Fruit fly (Drosophila melanogaster) whole organism, adult: ENCODE measurements around the gene aos.

ENCODE experiments used
- CG11617 ChIP-seq: fragments of 200-800 bp; sonication (Bioruptor generic); optimal IDR thresholded peaks from 2 replicates; lab custom pipeline; 2017; ENCODE audit warnings: mild to moderate bottlenecking, missing biosample characterization, missing genetic modification reagents, missing genetic modification characterization
- CG12768 ChIP-seq: fragments of 200-800 bp; sonication (Bioruptor generic); optimal IDR thresholded peaks from 2 replicates; lab custom pipeline; 2017; ENCODE audit warnings: missing biosample characterization, missing genetic modification characterization, mild to moderate bottlenecking, moderate library complexity, missing genetic modification reagents
- CG14711 ChIP-seq: fragments of 200-800 bp; sonication (Bioruptor generic); optimal IDR thresholded peaks from 2 replicates; lab custom pipeline; 2018; ENCODE audit warnings: missing biosample characterization, mild to moderate bottlenecking, missing genetic modification characterization, moderate library complexity
- CG1620 ChIP-seq: fragments of 200-800 bp; sonication (Bioruptor generic); optimal IDR thresholded peaks from 2 replicates; lab custom pipeline; 2016; ENCODE audit warnings: missing biosample characterization, missing genetic modification characterization
- CG33017 ChIP-seq: fragments of 200-800 bp; sonication (Bioruptor generic); optimal IDR thresholded peaks from 2 replicates; lab custom pipeline; 2018; ENCODE audit warnings: missing biosample characterization, mild to moderate bottlenecking, missing genetic modification characterization, moderate library complexity
- CG5204 ChIP-seq: fragments of 200-800 bp; sonication (Bioruptor generic); optimal IDR thresholded peaks from 2 replicates; lab custom pipeline; 2016; ENCODE audit warnings: missing biosample characterization, missing genetic modification characterization
- CG7045 ChIP-seq: fragments of 200-800 bp; sonication (Bioruptor generic); optimal IDR thresholded peaks from 2 replicates; lab custom pipeline; 2017; ENCODE audit warnings: missing biosample characterization, mild to moderate bottlenecking, missing genetic modification characterization
- CG7101 ChIP-seq: fragments of 200-800 bp; sonication (Bioruptor generic); optimal IDR thresholded peaks from 2 replicates; lab custom pipeline; 2018; ENCODE audit warnings: missing biosample characterization, mild to moderate bottlenecking, missing genetic modification characterization, moderate library complexity
- Clk ChIP-seq: fragments of 200-800 bp; sonication (Bioruptor generic); optimal IDR thresholded peaks from 2 replicates; lab custom pipeline; 2017; ENCODE audit warnings: missing biosample characterization, missing genetic modification characterization
- Crg-1 ChIP-seq: fragments of 200-800 bp; sonication (Bioruptor generic); optimal IDR thresholded peaks from 2 replicates; lab custom pipeline; 2016; ENCODE audit warnings: missing biosample characterization, missing genetic modification characterization
- Hr96 ChIP-seq: fragments of 200-800 bp; sonication (Bioruptor generic); optimal IDR thresholded peaks from 2 replicates; lab custom pipeline; 2016; ENCODE audit warnings: missing biosample characterization, missing genetic modification characterization
- Mnt ChIP-seq: fragments of 200-800 bp; sonication (Bioruptor generic); optimal IDR thresholded peaks from 2 replicates; lab custom pipeline; 2016; ENCODE audit warnings: missing biosample characterization, mild to moderate bottlenecking, missing genetic modification characterization
- bab1 ChIP-seq: fragments of 200-800 bp; sonication (Bioruptor generic); optimal IDR thresholded peaks from 3 replicates; lab custom pipeline; 2019; ENCODE audit warnings: missing biosample characterization, mild to moderate bottlenecking, missing genetic modification characterization, moderate library complexity
- cic ChIP-seq: fragments of 200-800 bp; sonication (Bioruptor generic); optimal IDR thresholded peaks from 2 replicates; lab custom pipeline; 2017; ENCODE audit warnings: missing biosample characterization, mild to moderate bottlenecking, missing genetic modification characterization, moderate library complexity
- cnc ChIP-seq, 2 experiments: fragments of >200 bp; optimal IDR thresholded peaks; 2 replicates each; lab custom pipeline; 2017
- kay ChIP-seq: fragments of 200-800 bp; sonication (Bioruptor generic); peaks from one replicate; lab custom pipeline; 2016; ENCODE audit warnings: missing biosample characterization, missing genetic modification characterization, borderline replicate concordance
- ovo ChIP-seq: fragments of 200-800 bp; sonication (Bioruptor generic); optimal IDR thresholded peaks from 2 replicates; lab custom pipeline; 2016; ENCODE audit warnings: missing biosample characterization, missing genetic modification characterization
- pad ChIP-seq: fragments of 200-800 bp; sonication (Bioruptor generic); optimal IDR thresholded peaks from 3 replicates; lab custom pipeline; 2017; ENCODE audit warnings: missing biosample characterization, missing genetic modification characterization, mild to moderate bottlenecking, moderate library complexity, missing genetic modification reagents
- tj ChIP-seq: fragments of 200-800 bp; sonication (Bioruptor generic); optimal IDR thresholded peaks from 3 replicates; lab custom pipeline; 2017; ENCODE audit warnings: missing biosample characterization, mild to moderate bottlenecking, missing genetic modification characterization, moderate library complexity
- toe ChIP-seq: fragments of 200-800 bp; sonication (Bioruptor generic); optimal IDR thresholded peaks from 2 replicates; lab custom pipeline; 2016; ENCODE audit warnings: missing biosample characterization, missing genetic modification characterization

Gene aos

DNA sequence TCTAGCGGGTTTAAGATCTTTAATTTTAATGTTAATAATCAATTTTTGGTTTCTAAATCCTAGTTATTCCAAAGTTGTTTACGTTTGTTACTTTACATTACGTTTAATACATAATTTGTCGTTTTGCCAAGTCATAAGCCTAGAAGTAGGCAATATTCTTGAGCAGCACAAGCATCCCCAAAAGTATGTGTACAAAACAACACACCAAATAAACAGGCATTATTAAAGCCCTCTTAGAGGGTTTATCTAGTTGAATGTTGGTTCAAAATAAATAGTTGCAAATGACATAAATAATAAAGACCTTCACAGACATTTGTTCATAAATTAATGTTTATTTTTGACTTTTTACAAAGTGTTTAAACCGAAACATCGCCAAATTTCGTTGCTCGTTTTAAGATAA is 13.4 kb downstream of the aos start:
- no peak for TF ChIP-seq tj (GFP tag; lab: Kevin White, UChicago)
- TF ChIP-seq CG1620 (GFP tag; lab: Kevin White, UChicago): no peak
- TF ChIP-seq CG7045 (GFP tag; lab: Kevin White, UChicago): no peak
- no peak for TF ChIP-seq kay (GFP tag; lab: Kevin White, UChicago)
- TF ChIP-seq Mnt (GFP tag; lab: Kevin White, UChicago): no peak
- no peak for TF ChIP-seq ovo (GFP tag; lab: Kevin White, UChicago)
- TF ChIP-seq cnc (optimal IDR thresholded peaks at IDR 0.05; lab: Kevin White, UChicago): no peak
- no peak for TF ChIP-seq pad (GFP tag; lab: Kevin White, UChicago)
- no peak for TF ChIP-seq cic (GFP tag; lab: Kevin White, UChicago)
- TF ChIP-seq Clk (GFP tag; lab: Kevin White, UChicago): no peak

DNA sequence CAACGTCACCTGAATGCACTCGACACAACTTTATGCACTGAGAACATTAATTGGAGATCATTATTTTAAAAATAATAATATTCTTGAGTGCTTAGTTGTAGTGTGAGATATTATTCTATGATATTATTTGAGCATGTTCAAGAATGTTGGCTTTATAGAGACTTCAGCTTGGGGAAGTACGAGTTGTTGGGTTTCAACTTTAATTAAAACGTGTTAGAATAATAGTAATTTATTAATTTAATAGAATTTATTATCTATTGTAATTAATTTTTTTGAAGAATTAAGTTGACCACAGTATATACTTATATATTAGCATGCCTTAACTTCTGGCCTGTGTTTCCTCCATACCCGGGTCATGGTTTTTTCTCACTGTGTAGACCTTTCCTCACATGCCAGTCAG is 19.6 kb downstream of the aos start:
- no peak for TF ChIP-seq CG11617
- no peak for TF ChIP-seq cic (GFP tag; lab: Kevin White, UChicago)
- TF ChIP-seq pad (GFP tag; lab: Kevin White, UChicago): no peak
- no peak for TF ChIP-seq cnc (optimal IDR thresholded peaks at IDR 0.05; lab: Kevin White, UChicago)
- no peak for TF ChIP-seq Mnt (GFP tag; lab: Kevin White, UChicago)
- TF ChIP-seq ovo (GFP tag; lab: Kevin White, UChicago): no peak
- TF ChIP-seq Hr96 (GFP tag; lab: Kevin White, UChicago): no peak
- no peak for TF ChIP-seq toe (GFP tag; lab: Kevin White, UChicago)
- TF ChIP-seq CG33017 (tag; lab: Kevin White, UChicago): no peak

DNA sequence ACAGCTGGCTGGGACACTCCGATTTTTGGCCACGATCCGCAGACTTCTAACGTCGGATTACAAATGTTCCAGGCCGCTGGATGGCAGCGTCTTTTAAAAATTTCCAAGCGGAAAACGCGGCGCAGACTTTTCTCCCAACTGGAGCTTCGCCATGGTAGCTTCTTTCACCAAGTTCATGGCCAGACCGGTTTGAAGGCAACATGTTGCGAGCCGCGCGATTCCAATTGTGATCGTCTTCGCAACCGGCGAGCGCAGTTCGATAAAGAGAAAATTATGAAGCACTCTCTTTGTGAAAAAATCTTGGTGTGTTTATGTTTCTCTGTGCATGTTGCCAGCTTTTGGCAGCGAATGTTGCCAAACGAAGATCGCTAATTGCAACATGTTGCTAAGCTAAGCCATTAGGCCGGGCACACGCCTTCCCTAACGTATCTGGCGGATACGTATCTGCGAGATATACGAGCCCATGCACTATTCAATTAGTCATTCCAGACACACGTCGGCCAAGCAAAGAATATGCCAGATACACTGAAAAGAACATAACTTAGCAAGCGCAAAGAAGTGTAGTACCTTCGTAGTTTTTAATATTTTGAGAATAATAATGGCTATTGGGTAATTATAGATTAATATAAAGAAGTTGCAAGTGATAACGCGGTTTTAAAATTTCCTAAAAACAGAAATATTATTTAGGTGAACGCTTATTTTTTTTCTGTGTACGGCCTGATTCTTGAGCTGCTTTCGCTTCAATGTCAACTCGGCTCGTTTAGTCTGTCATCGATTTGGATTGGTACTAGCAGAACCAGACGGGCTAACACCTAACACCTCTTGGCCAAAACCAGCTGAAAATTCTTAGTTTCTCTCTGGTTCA is 31.3 kb downstream of the aos start, which contains the start of gene dsx-c73A:
Gene dsx-c73A (minus strand): TSS at position 72 of the 865 bp plus-strand sequence.
- no peak for TF ChIP-seq cic (GFP tag; lab: Kevin White, UChicago)
- TF ChIP-seq tj (GFP tag; lab: Kevin White, UChicago): no peak
- no peak for TF ChIP-seq CG33017 (tag; lab: Kevin White, UChicago)
- no peak for TF ChIP-seq cnc (optimal IDR thresholded peaks at IDR 0.05; lab: Kevin White, UChicago)

DNA sequence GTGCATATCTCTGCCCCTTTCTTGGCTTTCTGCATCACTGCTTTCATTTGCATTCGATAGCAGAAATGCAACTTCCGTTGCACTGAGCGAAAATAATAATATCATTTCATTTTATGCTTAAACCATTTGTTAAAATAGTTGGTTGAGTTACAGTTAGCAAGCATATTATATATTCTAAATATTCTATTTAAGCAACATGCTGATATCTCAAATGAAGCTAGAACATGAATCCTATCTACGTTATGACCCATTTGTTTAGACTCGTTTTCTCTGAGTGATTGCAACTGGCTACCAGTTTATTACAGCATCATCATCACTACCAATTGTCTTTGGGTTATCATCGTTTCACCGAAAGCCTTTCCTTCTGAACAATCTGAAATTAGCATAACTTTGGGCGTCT is 40.8 kb downstream of the aos start:
- no peak for TF ChIP-seq CG1620 (GFP tag; lab: Kevin White, UChicago)
- TF ChIP-seq Hr96 (GFP tag; lab: Kevin White, UChicago): no peak
- no peak for TF ChIP-seq pad (GFP tag; lab: Kevin White, UChicago)
- TF ChIP-seq CG5204 (GFP tag; lab: Kevin White, UChicago): no peak
- no peak for TF ChIP-seq bab1 (GFP tag; lab: Kevin White, UChicago)
- TF ChIP-seq Mnt (GFP tag; lab: Kevin White, UChicago): no peak
- TF ChIP-seq CG33017 (tag; lab: Kevin White, UChicago): no peak
- no peak for TF ChIP-seq toe (GFP tag; lab: Kevin White, UChicago)
- TF ChIP-seq CG7045 (GFP tag; lab: Kevin White, UChicago): no peak
- no peak for TF ChIP-seq Clk (GFP tag; lab: Kevin White, UChicago)
- no peak for TF ChIP-seq cic (GFP tag; lab: Kevin White, UChicago)
- no peak for TF ChIP-seq CG12768 (GFP tag; lab: Kevin White, UChicago)
- TF ChIP-seq CG11617: no peak
- TF ChIP-seq tj (GFP tag; lab: Kevin White, UChicago): no peak
- TF ChIP-seq ovo (GFP tag; lab: Kevin White, UChicago): no peak
- TF ChIP-seq CG7101 (tag; lab: Kevin White, UChicago): no peak

DNA sequence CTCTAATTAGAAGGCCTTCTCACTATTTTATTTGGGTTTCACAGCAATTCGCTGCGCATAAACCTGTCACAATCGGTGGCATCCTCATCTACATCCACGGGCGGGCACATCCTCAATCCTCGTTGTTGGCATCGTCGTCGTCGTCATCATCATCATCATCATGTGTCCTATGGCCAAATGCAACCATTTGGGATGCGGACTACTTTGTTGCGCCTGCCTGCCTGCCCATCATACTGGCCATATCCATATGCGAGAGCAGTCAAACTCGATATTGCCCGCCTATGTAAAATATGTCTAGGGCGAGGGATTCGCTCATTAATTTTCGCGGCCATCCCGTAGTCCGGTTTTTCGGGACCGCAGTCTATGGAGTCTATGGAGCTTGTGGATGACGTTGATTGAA is 46.2 kb downstream of the aos start:
- TF ChIP-seq CG1620 (GFP tag; lab: Kevin White, UChicago) (no peak), ovo (GFP tag; lab: Kevin White, UChicago) (no peak), CG11617 (no peak), kay (GFP tag; lab: Kevin White, UChicago) (no peak), CG5204 (GFP tag; lab: Kevin White, UChicago) (no peak), Crg-1 (GFP tag; lab: Kevin White, UChicago) (no peak), cic (GFP tag; lab: Kevin White, UChicago) (no peak), tj (GFP tag; lab: Kevin White, UChicago) (no peak), toe (GFP tag; lab: Kevin White, UChicago) (no peak), CG12768 (GFP tag; lab: Kevin White, UChicago) (no peak), CG14711 (tag; lab: Kevin White, UChicago) (no peak), Clk (GFP tag; lab: Kevin White, UChicago) (no peak), Mnt (GFP tag; lab: Kevin White, UChicago) (no peak), CG7101 (tag; lab: Kevin White, UChicago) (no peak), pad (GFP tag; lab: Kevin White, UChicago) (no peak), CG33017 (tag; lab: Kevin White, UChicago) (no peak), bab1 (GFP tag; lab: Kevin White, UChicago) (no peak), CG7045 (GFP tag; lab: Kevin White, UChicago) (no peak)

DNA sequence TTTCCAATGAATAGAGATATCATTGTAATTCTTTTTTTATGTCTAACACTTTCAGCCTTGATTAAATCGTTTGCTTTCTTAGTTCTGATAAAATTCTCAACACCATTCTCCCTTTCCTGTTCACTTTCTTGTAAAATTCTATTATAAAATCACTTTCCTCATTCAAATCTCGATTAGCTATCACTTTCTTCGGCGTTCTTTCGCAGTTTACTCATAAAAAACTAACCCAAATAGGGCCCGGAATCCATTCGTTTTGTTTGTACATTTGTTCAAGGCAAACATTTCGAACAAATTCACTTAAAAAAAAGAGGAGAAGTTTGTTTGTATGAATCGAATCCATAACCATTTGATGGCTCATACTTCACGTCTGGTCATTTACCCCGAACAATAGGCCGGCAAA is 49.9 kb downstream of the aos start:
- TF ChIP-seq bab1 (GFP tag; lab: Kevin White, UChicago) (no peak), Crg-1 (GFP tag; lab: Kevin White, UChicago) (no peak), CG5204 (GFP tag; lab: Kevin White, UChicago) (no peak), Clk (GFP tag; lab: Kevin White, UChicago) (no peak), CG33017 (tag; lab: Kevin White, UChicago) (no peak), CG12768 (GFP tag; lab: Kevin White, UChicago) (no peak)
